Fruit fly (Drosophila melanogaster): ENCODE data around the gene ATP6AP2.

The ATP6AP2 gene

DNA sequence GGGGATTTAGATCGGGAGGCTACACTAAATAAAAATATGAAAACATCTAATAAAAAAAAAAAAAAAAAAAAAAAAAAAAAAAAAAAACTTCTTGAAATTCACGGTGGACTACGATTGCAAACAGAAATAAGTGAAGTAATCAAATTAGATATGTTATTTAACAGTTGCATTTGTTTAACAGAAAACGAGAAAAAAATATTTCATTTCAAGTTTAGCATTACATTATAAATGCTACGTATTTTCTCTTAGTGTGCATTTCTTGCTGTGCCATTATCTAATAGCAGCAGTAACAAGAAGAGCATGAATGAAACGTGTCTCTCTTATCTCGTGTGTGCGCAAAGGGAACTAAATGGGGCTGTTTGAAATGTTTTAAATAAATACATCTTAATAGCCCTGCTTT, 35.6 kb upstream of the ATP6AP2 start (continued):
- TF ChIP-seq CG32767 (GFP tag; IDR thresholded peaks at IDR 0.05), result peak; percentile 80
- no peak for TF ChIP-seq pita (GFP tag; optimal IDR thresholded peaks at IDR 0.05)
- peak; percentile 64 for TF ChIP-seq CG1603 (tag; optimal IDR thresholded peaks at IDR 0.05)
- peak; percentile 65 for TF ChIP-seq CG3281 (GFP tag; optimal IDR thresholded peaks at IDR 0.05)
- TF ChIP-seq Awh (GFP tag; IDR thresholded peaks at IDR 0.05), result peak; percentile 58; the same call in 1 of the 2 replicates
- no peak for TF ChIP-seq bigmax (GFP tag; optimal IDR thresholded peaks at IDR 0.05)
- peak; percentile 59 for TF ChIP-seq CG16863 (GFP tag; optimal IDR thresholded peaks at IDR 0.05)
- TF ChIP-seq Dbx (GFP tag; IDR thresholded peaks at IDR 0.05), result 0 out of 3 replicates have a peak, but pooled peaks have one; percentile 43
- no peak for TF ChIP-seq unc-4 (GFP tag; IDR thresholded peaks at IDR 0.05; ENCODE audit: partially characterized antibody)
- no peak for TF ChIP-seq CG9215 (GFP tag; IDR thresholded peaks at IDR 0.05)
- TF ChIP-seq CHES-1-like (GFP tag; optimal IDR thresholded peaks at IDR 0.05), result no peak
- no peak for TF ChIP-seq CG4282 (GFP tag; optimal IDR thresholded peaks at IDR 0.05)
- no peak for TF ChIP-seq CG15073 (GFP tag; optimal IDR thresholded peaks at IDR 0.05)
- peak; percentile 86 for TF ChIP-seq CG17829 (tag; optimal IDR thresholded peaks at IDR 0.05)
- peak; percentile 61 for TF ChIP-seq CG3407 (GFP tag; optimal IDR thresholded peaks at IDR 0.05)
- TF ChIP-seq Oaz (GFP tag; IDR thresholded peaks at IDR 0.05), result no peak
- peak; percentile 77 for TF ChIP-seq D19A (tag; optimal IDR thresholded peaks at IDR 0.05)
- no peak for TF ChIP-seq inv (GFP tag; IDR thresholded peaks at IDR 0.05; ENCODE audit: partially characterized antibody)
- peak; percentile 62 for TF ChIP-seq pum (GFP tag; optimal IDR thresholded peaks at IDR 0.05)
- TF ChIP-seq CG2202 (tag; optimal IDR thresholded peaks at IDR 0.05), result no peak
- peak; percentile 73 for TF ChIP-seq CG2120 (GFP tag; optimal IDR thresholded peaks at IDR 0.05)
- peak; percentile 12 for TF ChIP-seq CG12744 (GFP tag; optimal IDR thresholded peaks at IDR 0.05)
- TF ChIP-seq Max (GFP tag; optimal IDR thresholded peaks at IDR 0.05), result peak; percentile 61
- peak; percentile 37 for TF ChIP-seq jumu (GFP tag; optimal IDR thresholded peaks at IDR 0.05)
- peak; percentile 53 for TF ChIP-seq zf30C (GFP tag; optimal IDR thresholded peaks at IDR 0.05)
- TF ChIP-seq schlank (tag; optimal IDR thresholded peaks at IDR 0.05), result no peak
- no peak for TF ChIP-seq Neu2 (GFP tag; optimal IDR thresholded peaks at IDR 0.05; ENCODE audit: borderline replicate concordance)
- no peak for TF ChIP-seq Dip2 (GFP tag; IDR thresholded peaks at IDR 0.05)
- no peak for TF ChIP-seq Taf1 (GFP tag; IDR thresholded peaks at IDR 0.05)
- TF ChIP-seq CG15514 (GFP tag; optimal IDR thresholded peaks at IDR 0.05), result peak; percentile 21
- peak; percentile 60 for TF ChIP-seq B-H1 (GFP tag; IDR thresholded peaks at IDR 0.05)
- no peak for TF ChIP-seq ham (GFP tag; IDR thresholded peaks at IDR 0.05)
- TF ChIP-seq Atf6 (GFP tag; IDR thresholded peaks at IDR 0.05), result no peak; the same call in 1 of the 2 replicates
- TF ChIP-seq CG33557 (GFP tag; optimal IDR thresholded peaks at IDR 0.05), result no peak
- no peak for TF ChIP-seq Bdp1 (GFP tag; optimal IDR thresholded peaks at IDR 0.05)
- TF ChIP-seq CG34422 (GFP tag; IDR thresholded peaks at IDR 0.05), result peak; percentile 61; the same call in 2 of the 3 replicates
- TF ChIP-seq fd96Cb (tag; optimal IDR thresholded peaks at IDR 0.05), result peak; percentile 82
- TF ChIP-seq CG12391 (tag; optimal IDR thresholded peaks at IDR 0.05), result peak; percentile 54
- TF ChIP-seq CG4424 (GFP tag; optimal IDR thresholded peaks at IDR 0.05), result peak; percentile 82
- no peak for TF ChIP-seq NC2β (GFP tag; optimal IDR thresholded peaks at IDR 0.05)
- TF ChIP-seq org-1 (GFP tag; optimal IDR thresholded peaks at IDR 0.05), result no peak
- TF ChIP-seq esg (GFP tag; conservative IDR thresholded peaks at IDR 0.05), result peak; percentile 60
- TF ChIP-seq H2.0 (GFP tag; IDR thresholded peaks at IDR 0.05), result peak; percentile 49
- TF ChIP-seq z (GFP tag; IDR thresholded peaks at IDR 0.05), result no peak
- TF ChIP-seq CG34224 (GFP tag; IDR thresholded peaks at IDR 0.05; ENCODE audit: partially characterized antibody), result no peak
- TF ChIP-seq tin (GFP tag; optimal IDR thresholded peaks at IDR 0.05), result peak; percentile 76
- peak; percentile 75 for TF ChIP-seq Hsf (GFP tag; optimal IDR thresholded peaks at IDR 0.05)
- TF ChIP-seq CG11085 (GFP tag; IDR thresholded peaks at IDR 0.05), result peak; percentile 36; the same call in 1 of the 2 replicates
- no peak for TF ChIP-seq Hr78 (GFP tag; optimal IDR thresholded peaks at IDR 0.05)
- TF ChIP-seq CG13424 (tag; optimal IDR thresholded peaks at IDR 0.05), result peak; percentile 75
- peak; percentile 53 for TF ChIP-seq Camta (GFP tag; optimal IDR thresholded peaks at IDR 0.05)
